Worm (Caenorhabditis elegans) whole organism, mixed stage, embryonic: ENCODE measurements around the gene kin-36.

ENCODE experiments used
- pha-4 ChIP-seq: fragments of 150-350 bp; optimal IDR thresholded peaks from 2 replicates; lab custom pipeline; 2018; ENCODE audit warnings: missing biosample characterization, missing genetic modification reagents, missing genetic modification characterization
- sptf-1 ChIP-seq: sonication (generic microtip); optimal IDR thresholded peaks from 2 replicates; lab custom pipeline; 2017; ENCODE audit warnings: mild to moderate bottlenecking, missing genetic modification characterization, moderate library complexity, missing compliant biosample characterization

DNA sequence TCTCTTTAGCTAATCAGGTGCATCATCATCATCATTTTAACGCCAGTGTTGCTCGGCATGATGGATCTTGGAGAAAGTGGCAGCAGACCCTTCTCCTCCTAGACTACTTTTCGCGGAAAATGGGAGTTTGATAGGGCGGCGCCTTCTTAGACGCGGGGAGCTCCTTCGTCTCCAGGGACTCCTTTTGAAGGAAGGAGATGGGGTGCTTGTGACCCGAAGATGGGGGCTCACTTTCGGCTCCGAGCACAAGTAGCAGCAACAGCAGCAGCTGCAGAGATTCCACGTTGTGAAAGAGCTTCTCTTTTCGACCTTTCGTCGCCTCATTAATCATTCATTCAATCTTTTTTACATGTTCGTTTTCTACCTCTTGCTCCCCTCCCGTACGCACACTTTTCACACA lies 11.4 kb upstream of the kin-36 start:
- TF ChIP-seq sptf-1 (tag; lab: Kevin White, UChicago) (no peak), pha-4 (tag; lab: Kevin White, UChicago) (no peak)
